Fruit fly (Drosophila melanogaster): ENCODE results near the gene RpL22.

The RpL22 gene

DNA sequence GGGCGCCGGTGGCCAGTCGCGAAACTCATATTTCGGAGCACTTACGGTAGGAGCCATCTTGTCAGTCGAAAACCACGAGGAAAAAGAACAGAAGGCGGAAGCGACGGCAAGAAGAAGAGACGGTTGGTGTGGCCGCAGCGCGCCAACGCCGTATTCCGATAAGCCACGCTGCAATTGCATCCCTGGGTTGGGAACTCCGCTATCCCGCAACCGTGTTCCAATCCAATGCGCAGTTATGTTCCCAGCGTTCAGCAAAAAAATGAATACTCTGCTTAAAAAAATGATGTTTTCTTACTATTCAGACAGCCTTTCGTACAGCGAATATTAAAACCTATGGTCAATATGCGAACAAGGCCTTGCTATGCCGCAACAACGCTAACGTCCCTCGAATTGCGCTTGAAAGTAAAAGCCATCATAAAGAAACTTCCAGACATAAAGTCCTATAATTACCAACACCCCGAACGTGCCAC lies at the start of gene RpL22:
Gene RpL22, minus strand, starts transcription at position 92 of the 470 bp plus-strand sequence.
- TF ChIP-seq noc (tag; optimal IDR thresholded peaks at IDR 0.05): peak; percentile 68

DNA sequence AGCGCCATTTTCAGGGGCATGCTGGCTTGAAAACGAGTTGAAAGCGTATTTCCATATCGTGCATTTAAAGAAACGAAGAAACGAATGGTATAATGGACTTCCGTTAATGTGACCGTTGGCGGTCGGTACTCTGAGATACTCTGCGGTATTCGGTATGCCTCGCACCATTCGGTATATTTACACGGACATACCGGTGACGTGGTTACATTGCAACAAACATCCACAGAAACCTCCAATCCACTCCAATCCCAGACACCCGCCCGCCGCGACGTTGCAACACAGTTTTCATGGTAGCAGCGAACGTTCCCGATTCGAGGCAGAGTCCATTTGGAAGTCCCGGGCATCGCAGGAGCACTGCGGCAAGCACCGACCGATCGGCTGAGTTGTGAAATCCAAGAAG lies 41.0 kb upstream of the RpL22 start, which contains the start of gene Sec22:
Gene Sec22, plus strand, starts transcription at position 170 of the 400 bp plus-strand sequence.
- no peak for TF ChIP-seq noc (tag; optimal IDR thresholded peaks at IDR 0.05)

DNA sequence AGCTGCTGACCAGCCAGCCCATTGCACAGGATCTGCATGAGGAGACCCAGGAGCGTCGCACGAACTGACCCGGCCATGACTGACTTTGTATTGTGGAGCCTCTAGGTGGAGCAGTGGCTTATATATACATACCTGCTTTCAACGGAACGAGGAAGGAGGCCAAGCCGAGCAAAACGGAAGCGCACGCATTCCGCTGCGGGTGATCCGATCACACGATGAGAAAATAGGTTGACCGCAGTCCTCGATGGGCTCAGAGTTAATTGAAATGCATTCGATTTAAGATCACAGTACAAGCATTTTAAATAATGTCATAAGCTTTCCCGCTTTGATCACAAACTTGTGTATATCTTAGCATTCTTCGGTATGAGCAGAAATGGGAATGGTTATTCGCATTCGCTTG lies 39.9 kb upstream of the RpL22 start, which contains the start of gene CG13358:
Gene CG13358, minus strand, starts transcription at position 101 of the 400 bp plus-strand sequence.
- TF ChIP-seq noc (tag; optimal IDR thresholded peaks at IDR 0.05): no peak

DNA sequence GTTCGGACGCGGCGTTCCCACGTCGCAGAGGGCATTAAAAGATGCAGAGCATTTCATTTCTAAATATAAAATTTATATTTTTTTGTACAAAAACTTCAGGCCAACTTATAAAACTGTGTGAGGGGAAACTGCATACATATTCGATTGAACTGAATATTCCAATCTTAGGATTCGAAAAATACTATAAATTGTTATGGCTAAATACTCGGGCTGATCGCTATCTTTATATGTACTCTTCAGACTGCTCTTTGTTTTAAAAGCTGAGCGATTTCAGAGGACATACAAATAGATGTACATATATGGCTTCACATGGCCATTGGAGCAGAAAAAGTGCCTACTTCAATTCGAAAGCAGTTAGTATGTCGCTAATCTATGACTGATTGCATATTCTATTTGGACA lies 38.4 kb upstream of the RpL22 start, which contains the start of gene CG13359:
Gene CG13359, minus strand, starts transcription at position 101 of the 400 bp plus-strand sequence.
- no peak for TF ChIP-seq noc (tag; optimal IDR thresholded peaks at IDR 0.05)

DNA sequence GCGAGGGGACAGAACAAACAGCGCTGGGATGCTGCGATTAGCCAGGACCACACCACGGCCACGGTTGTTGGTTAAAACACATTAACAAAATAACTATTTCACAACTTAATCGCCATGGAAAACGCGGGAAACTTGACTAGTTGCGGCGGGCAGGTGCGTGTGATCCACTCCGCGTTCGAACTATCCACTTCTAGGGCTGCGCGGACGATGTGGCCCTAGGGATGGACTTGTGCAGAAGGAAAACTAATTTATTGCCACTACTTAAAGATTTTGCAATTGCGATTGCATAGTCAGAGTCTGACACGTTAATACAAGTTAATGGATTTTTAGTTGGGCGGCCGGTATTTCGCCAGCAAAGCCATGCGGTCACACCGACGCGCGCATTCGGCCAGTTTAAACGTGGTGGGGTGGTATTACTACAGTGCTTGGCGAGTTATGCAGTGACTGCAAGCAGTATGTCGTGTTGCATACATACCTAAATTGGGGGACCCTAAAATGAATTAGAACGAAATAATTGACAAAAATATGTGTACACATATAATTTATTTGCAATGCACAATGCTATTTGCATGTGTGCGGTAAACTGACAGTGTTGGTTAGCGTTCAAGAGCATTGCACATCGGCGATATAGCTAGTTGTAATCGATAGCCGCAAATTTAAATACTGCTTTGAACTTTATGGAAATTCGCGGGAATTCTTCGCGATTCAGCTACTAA lies 36.4 kb upstream of the RpL22 start, which contains the start of gene Rbf:
Gene Rbf, minus strand, starts transcription at position 323 of the 716 bp plus-strand sequence.
- peak; percentile 3 for TF ChIP-seq noc (tag; optimal IDR thresholded peaks at IDR 0.05)

DNA sequence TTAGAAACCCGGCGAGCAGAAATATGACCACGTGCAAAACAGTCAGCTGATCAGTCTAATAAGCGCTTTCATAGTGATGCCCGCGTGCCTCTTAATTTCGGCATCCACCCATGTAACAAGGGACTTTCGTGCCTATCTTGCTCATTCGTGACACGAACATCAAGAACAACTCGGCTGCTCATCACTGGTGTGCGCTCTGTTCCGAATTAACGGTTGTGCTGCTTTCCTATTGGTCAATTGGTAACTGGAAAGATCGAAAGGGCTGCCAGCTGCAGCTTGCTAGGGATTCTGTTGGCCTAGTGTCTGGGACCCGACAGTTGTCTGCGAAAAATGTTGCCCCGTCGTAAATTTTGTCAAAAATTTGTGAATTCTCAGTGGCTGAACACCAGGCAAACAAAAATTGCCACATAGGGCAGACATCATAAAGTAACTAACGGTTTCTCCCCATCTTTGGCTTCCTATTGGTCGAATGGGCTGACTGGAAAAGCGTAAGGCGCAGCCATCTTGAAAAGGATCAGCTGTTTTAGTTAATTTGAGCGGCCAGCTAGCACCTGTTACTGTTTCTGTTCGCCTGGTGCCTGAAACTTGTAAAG lies 31.6 kb upstream of the RpL22 start:
- TF ChIP-seq noc (tag; optimal IDR thresholded peaks at IDR 0.05): peak; percentile 17

DNA sequence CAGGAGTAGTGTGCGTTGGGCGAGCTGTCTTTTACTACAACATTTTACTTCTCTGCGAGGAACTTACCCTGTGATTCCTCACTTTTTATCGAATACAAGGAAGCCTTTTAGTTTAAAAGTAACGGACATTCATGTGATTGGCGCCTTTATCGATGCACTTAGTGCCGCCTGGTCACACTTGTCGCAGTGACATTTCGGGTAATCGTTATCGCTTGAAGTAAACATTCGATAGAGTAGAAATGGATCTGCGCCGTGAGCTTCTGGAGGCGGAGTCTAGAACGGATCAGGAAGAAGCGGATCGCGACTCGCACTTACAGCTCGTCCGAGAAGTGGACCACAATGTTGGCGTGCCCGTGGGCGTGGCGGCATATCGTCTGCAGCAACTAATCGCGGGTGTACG lies 28.0 kb upstream of the RpL22 start, which contains the start of gene CG16989:
Gene CG16989, plus strand, starts transcription at position 225 of the 400 bp plus-strand sequence.
- no peak for TF ChIP-seq noc (tag; optimal IDR thresholded peaks at IDR 0.05)

DNA sequence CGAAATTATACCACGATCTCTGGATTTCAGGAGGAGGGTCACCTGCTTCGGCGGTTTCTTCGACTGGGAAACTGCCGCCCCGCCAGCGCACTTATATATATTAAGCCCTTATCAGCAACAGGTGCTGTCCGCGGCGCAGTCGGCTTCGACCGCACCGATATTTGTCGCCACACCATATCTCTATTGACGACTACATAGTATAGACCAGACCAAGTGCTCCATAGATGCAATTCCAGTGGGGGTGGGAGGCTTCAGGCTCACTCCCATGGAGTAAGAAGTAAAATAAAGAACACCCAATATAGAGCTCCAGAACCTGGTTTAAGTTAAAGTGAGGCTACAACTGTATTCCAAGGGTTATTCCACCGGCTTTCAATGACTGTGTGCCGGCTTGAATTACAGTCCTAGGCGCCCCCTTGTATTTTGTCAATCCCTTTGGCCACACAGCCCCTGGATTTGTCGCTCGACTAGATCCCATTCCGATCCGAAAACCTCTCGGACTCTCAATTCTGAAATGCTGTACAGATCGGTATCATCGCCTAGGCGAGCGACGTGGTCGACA lies 25.2 kb upstream of the RpL22 start, which contains the start of gene CG13360:
Gene CG13360, minus strand, starts transcription at position 51 of the 559 bp plus-strand sequence.
- TF ChIP-seq noc (tag; optimal IDR thresholded peaks at IDR 0.05): no peak

DNA sequence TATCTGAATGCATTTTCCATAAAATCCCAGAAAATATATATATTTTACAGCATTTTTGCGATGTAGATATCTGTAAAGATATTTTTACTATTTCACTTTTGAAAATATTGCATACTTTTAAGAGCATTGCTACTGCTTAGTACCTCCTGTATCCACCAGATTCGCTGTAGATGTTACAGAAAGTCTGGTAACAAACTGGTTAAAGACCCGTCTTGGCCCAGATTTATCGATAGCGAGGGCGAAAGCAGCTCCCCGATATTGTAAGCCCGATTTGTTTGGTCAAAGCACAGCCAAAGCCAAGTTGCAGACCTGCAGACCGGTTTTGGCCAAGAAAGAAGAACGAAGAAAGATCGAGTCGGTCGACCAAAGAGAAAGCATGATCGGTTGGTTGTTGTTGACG lies 19.5 kb upstream of the RpL22 start, which contains the start of gene tw:
Gene tw, plus strand, starts transcription at position 291 of the 400 bp plus-strand sequence.
- TF ChIP-seq noc (tag; optimal IDR thresholded peaks at IDR 0.05): no peak

DNA sequence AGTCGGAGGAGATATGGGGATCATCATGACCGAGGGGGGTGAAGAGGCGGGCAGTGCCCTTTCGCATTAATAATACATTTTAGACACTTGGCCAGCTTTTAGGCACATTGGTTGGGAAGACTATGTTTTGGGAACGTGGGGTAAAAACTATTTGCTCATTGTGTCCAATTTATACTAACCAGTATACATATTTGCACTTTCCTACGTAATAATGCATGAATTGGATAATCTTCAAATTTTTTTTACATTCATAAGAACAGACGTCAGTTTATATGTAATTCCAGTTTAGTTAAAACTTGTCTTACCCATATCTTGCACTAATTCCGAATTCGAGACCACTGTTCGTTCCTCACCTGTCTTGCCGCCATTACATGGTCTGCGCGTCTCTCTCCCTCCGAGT lies 14.4 kb upstream of the RpL22 start:
- no peak for TF ChIP-seq noc (tag; optimal IDR thresholded peaks at IDR 0.05)

DNA sequence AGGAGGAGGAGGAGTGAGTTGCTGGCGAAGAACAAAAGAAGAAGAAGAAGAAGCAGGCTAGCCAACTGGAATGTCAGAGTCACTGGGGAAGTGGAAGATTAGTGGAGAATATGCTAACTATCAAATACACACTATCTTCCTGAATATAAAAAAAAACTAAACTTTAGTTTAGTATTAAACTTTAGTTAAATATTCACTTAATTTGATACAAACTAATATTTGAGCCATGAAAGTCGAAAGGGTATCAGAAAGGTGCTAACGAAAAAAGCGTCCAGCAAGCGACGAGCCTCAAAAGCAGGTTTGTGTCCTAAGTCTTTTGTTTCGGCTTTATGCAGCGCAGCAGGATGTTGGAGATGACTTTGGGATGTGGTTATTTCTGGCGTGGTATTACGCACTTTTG lies 10.3 kb upstream of the RpL22 start:
- no peak for TF ChIP-seq noc (tag; optimal IDR thresholded peaks at IDR 0.05)

DNA sequence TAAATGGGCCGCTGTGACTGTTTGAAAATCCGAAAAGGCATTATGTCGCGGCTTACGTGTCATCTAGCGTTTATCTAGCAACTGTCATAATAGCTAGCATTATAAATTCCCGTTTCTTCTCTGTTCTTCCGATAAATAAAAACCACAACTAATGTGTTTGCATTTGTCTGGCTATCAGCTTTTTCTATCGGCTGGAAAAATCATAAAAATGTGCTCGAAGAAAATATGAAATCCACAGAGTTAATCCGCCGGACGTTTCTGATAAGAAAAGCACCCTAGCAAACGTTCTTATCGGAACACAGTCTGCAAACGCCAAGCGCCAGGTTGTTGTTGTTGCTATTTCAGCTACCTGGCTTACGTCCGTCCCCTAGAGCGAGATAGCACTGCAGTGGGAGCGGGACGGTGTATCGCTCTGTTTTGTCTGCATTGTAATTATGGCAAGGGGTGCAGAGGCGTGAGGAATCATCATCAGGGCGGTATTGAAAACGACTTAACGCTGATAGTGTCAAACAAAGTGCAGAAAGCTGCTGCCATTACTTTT lies 9.3 kb upstream of the RpL22 start:
- no peak for TF ChIP-seq noc (tag; optimal IDR thresholded peaks at IDR 0.05)

DNA sequence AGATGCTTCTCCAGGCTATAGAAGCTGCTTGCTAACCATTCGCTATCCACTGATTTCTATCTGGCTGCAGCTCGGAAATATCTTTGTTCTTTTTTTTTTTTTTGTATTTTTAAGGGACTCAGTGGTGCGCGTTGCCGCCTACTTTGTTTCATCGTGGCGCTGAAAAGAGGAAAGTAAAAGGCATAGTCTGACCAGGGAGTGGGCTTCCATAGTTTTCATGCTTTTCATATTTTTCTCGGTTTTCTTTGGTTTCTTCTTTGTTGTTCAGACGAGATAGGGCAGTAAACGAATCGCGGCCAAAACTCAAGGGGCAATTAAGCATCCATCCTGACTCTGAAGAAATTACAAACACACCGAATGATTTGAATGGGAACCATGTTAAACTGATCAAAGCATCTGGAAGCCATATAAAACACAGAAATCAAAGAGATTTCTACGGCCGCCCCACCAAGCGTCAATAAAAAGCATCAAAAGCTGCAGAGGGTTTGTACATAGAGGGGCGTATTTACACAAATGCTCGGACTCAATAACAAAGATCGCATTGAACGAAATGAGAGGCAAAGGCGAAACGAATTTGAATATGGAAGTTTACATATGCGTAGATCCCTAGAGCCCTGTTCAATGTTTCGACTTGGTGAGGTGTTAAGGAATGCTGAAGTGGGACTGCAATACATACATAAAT lies 7.5 kb upstream of the RpL22 start:
- no peak for TF ChIP-seq noc (tag; optimal IDR thresholded peaks at IDR 0.05)

DNA sequence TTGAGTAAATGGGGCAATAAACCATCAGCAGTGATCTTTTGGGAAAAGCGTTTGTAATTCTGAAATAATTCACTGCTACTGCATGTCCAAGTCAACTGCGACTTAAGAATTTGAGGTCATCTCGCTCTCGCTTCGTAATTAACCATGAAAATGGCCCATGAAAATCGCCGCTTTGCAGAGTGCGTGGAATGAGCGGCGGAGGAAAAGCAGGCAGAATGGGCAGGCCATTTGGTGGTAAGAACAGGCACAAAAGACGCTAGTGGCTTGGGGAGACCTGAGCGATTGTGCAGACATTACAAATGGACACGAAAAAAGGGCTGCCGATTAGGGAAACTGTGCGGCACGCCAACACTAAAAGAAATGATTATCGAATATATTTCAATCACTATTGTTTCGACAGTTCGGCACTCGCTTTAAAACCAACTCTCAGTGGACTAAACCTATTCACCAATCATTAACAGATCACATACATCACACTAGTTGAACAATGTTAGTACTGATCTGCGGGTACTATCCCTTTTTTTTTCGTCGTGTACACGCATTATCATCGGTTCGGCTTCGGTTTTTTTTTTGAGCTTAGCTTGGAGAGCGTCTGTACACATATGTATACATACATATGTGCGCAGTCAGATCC lies 6.6 kb upstream of the RpL22 start:
- no peak for TF ChIP-seq noc (tag; optimal IDR thresholded peaks at IDR 0.05)

DNA sequence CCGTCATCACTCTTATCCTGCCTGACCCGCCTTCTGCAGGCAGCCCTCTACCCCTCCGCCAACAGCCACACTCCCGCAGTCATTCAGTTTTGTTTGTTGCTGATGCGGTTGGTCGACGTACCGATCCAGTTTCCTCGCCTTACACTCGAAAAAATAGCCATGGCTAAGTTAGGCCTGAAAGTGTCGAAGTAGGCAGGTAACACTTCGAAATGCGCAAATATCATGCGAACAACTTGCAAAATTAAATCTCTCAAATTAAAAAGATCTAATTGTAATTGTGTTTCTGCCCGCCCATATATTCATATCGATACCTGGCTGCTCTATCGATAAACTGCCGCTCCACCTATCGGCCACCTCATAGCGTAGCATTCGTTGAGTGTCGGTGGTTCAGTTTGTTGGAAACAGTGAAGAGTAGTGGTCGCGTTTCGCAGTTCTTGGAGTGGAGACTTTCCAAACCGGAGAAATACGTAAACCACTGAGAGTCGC lies 4.8 kb upstream of the RpL22 start, which contains the start of gene fz3:
Gene fz3, plus strand, starts transcription at position 307 of the 486 bp plus-strand sequence.
- no peak for TF ChIP-seq noc (tag; optimal IDR thresholded peaks at IDR 0.05)

All from whole organism, larva.